Worm (Caenorhabditis elegans): ENCODE results near the gene ZK105.12.

- no peak for TF ChIP-seq lin-39 (tag; optimal IDR thresholded peaks at IDR 0.05)
- TF ChIP-seq elt-3 (tag; optimal IDR thresholded peaks at IDR 0.05): no peak
- no peak for TF ChIP-seq egl-5 (tag; optimal IDR thresholded peaks at IDR 0.05)
- TF ChIP-seq lin-15B (tag; optimal IDR thresholded peaks at IDR 0.05): no peak
- no peak for TF ChIP-seq ztf-11 (tag; optimal IDR thresholded peaks at IDR 0.05)
- no peak for TF ChIP-seq nhr-237 (tag; optimal IDR thresholded peaks at IDR 0.05)
- no peak for TF ChIP-seq tbx-2 (tag; optimal IDR thresholded peaks at IDR 0.05)
- TF ChIP-seq egl-27 (tag; optimal IDR thresholded peaks at IDR 0.05): no peak
- TF ChIP-seq aly-2 (tag; optimal IDR thresholded peaks at IDR 0.05): no peak
- no peak for TF ChIP-seq pha-4 (tag; optimal IDR thresholded peaks at IDR 0.05)
- no peak for TF ChIP-seq nhr-12 (tag; optimal IDR thresholded peaks at IDR 0.05)
- no peak for TF ChIP-seq R02D3.7 (tag; optimal IDR thresholded peaks at IDR 0.05)
- TF ChIP-seq nhr-25 (tag; optimal IDR thresholded peaks at IDR 0.05): no peak
- no peak for TF ChIP-seq unc-62 (GFP tag; optimal IDR thresholded peaks at IDR 0.05)
Measured at ce11 chrV:7690637-7691036, 25.3 kb downstream of the ZK105.12 start.
